Worm (Caenorhabditis elegans): ENCODE measurements around the gene R04B5.7.

- TF ChIP-seq lin-39 (tag; optimal IDR thresholded peaks at IDR 0.05) (no peak), nhr-25 (tag; optimal IDR thresholded peaks at IDR 0.05) (no peak), aly-2 (tag; optimal IDR thresholded peaks at IDR 0.05) (no peak), elt-3 (tag; optimal IDR thresholded peaks at IDR 0.05) (no peak), mdl-1 (tag; optimal IDR thresholded peaks at IDR 0.05) (no peak), lsy-2 (tag; optimal IDR thresholded peaks at IDR 0.05) (no peak), dmd-4 (tag; optimal IDR thresholded peaks at IDR 0.05) (no peak), ztf-11 (tag; optimal IDR thresholded peaks at IDR 0.05) (no peak), nhr-237 (tag; optimal IDR thresholded peaks at IDR 0.05) (no peak), unc-39 (tag; optimal IDR thresholded peaks at IDR 0.05) (no peak), skn-1 (tag; optimal IDR thresholded peaks at IDR 0.05) (no peak), blmp-1 (tag; optimal IDR thresholded peaks at IDR 0.05; ENCODE audit: insufficient read depth) (no peak), fos-1 (tag; optimal IDR thresholded peaks at IDR 0.05) (no peak), elt-1 (tag; optimal IDR thresholded peaks at IDR 0.05) (no peak)
These were observed 21.8 kb upstream of the R04B5.7 start, which contains the start of gene C08B6.3 for ce11 chrV:10112187-10112586.
